Fruit fly (Drosophila melanogaster) whole organism, adult: ENCODE data around the gene Rpt6.

Source experiments
- CG7045 ChIP-seq: fragments of 200-800 bp; sonication (Bioruptor generic); optimal IDR thresholded peaks from 2 replicates; lab custom pipeline; 2017; ENCODE audit warnings: missing biosample characterization, mild to moderate bottlenecking, missing genetic modification characterization
- Crg-1 ChIP-seq: fragments of 200-800 bp; sonication (Bioruptor generic); optimal IDR thresholded peaks from 2 replicates; lab custom pipeline; 2016; ENCODE audit warnings: missing biosample characterization, missing genetic modification characterization

DNA sequence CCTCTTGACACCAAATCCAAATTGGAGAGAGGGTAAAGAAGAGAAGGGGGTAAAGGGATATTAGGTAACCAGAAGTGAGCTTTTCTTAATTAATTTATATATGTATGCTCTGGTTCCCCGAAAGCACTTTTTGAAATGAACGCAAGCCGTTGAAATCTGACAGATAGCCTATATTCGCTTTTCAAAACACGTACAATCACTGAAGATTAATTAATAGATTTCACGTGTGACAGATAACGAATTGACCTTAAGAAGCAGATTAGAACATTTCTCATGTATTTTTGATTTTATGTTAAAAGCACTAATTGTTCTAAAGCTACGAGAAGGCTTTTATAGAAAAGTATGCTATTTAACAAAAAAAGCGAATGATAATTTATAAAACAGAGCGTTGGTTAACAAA lies 21.2 kb downstream of the Rpt6 start:
- no peak for TF ChIP-seq CG7045 (GFP tag; lab: Kevin White, UChicago)
- TF ChIP-seq Crg-1 (GFP tag; lab: Kevin White, UChicago): no peak
